Fruit fly (Drosophila melanogaster): Measurements from ENCODE around the gene CG6153.

- no peak for TF ChIP-seq ttk (optimal IDR thresholded peaks at IDR 0.05)
- no peak for TF ChIP-seq Sin3A (optimal IDR thresholded peaks at IDR 0.05)
- no peak for TF ChIP-seq h (optimal IDR thresholded peaks at IDR 0.05)
- no peak for TF ChIP-seq psq (optimal IDR thresholded peaks at IDR 0.05)
These were observed 3.5 kb upstream of the CG6153 start for dm6 chr2L:12689281-12689765.

Data from Kc167 (cell line).